Fruit fly (Drosophila melanogaster) whole organism, adult: Measurements from ENCODE around the gene CG14395.

ENCODE experiments used
- CG11617 ChIP-seq: fragments of 200-800 bp; sonication (Bioruptor generic); optimal IDR thresholded peaks from 2 replicates; lab custom pipeline; 2017; ENCODE audit warnings: mild to moderate bottlenecking, missing biosample characterization, missing genetic modification reagents, missing genetic modification characterization
- CG12768 ChIP-seq: fragments of 200-800 bp; sonication (Bioruptor generic); optimal IDR thresholded peaks from 2 replicates; lab custom pipeline; 2017; ENCODE audit warnings: missing biosample characterization, missing genetic modification characterization, mild to moderate bottlenecking, moderate library complexity, missing genetic modification reagents
- CG14711 ChIP-seq: fragments of 200-800 bp; sonication (Bioruptor generic); optimal IDR thresholded peaks from 2 replicates; lab custom pipeline; 2018; ENCODE audit warnings: missing biosample characterization, mild to moderate bottlenecking, missing genetic modification characterization, moderate library complexity
- CG1620 ChIP-seq: fragments of 200-800 bp; sonication (Bioruptor generic); optimal IDR thresholded peaks from 2 replicates; lab custom pipeline; 2016; ENCODE audit warnings: missing biosample characterization, missing genetic modification characterization
- CG33017 ChIP-seq: fragments of 200-800 bp; sonication (Bioruptor generic); optimal IDR thresholded peaks from 2 replicates; lab custom pipeline; 2018; ENCODE audit warnings: missing biosample characterization, mild to moderate bottlenecking, missing genetic modification characterization, moderate library complexity
- CG5204 ChIP-seq: fragments of 200-800 bp; sonication (Bioruptor generic); optimal IDR thresholded peaks from 2 replicates; lab custom pipeline; 2016; ENCODE audit warnings: missing biosample characterization, missing genetic modification characterization
- CG7045 ChIP-seq: fragments of 200-800 bp; sonication (Bioruptor generic); optimal IDR thresholded peaks from 2 replicates; lab custom pipeline; 2017; ENCODE audit warnings: missing biosample characterization, mild to moderate bottlenecking, missing genetic modification characterization
- CG7101 ChIP-seq: fragments of 200-800 bp; sonication (Bioruptor generic); optimal IDR thresholded peaks from 2 replicates; lab custom pipeline; 2018; ENCODE audit warnings: missing biosample characterization, mild to moderate bottlenecking, missing genetic modification characterization, moderate library complexity
- Clk ChIP-seq: fragments of 200-800 bp; sonication (Bioruptor generic); optimal IDR thresholded peaks from 2 replicates; lab custom pipeline; 2017; ENCODE audit warnings: missing biosample characterization, missing genetic modification characterization
- Crg-1 ChIP-seq: fragments of 200-800 bp; sonication (Bioruptor generic); optimal IDR thresholded peaks from 2 replicates; lab custom pipeline; 2016; ENCODE audit warnings: missing biosample characterization, missing genetic modification characterization
- Hr96 ChIP-seq: fragments of 200-800 bp; sonication (Bioruptor generic); optimal IDR thresholded peaks from 2 replicates; lab custom pipeline; 2016; ENCODE audit warnings: missing biosample characterization, missing genetic modification characterization
- Mnt ChIP-seq: fragments of 200-800 bp; sonication (Bioruptor generic); optimal IDR thresholded peaks from 2 replicates; lab custom pipeline; 2016; ENCODE audit warnings: missing biosample characterization, mild to moderate bottlenecking, missing genetic modification characterization
- bab1 ChIP-seq: fragments of 200-800 bp; sonication (Bioruptor generic); optimal IDR thresholded peaks from 3 replicates; lab custom pipeline; 2019; ENCODE audit warnings: missing biosample characterization, mild to moderate bottlenecking, missing genetic modification characterization, moderate library complexity
- cic ChIP-seq: fragments of 200-800 bp; sonication (Bioruptor generic); optimal IDR thresholded peaks from 2 replicates; lab custom pipeline; 2017; ENCODE audit warnings: missing biosample characterization, mild to moderate bottlenecking, missing genetic modification characterization, moderate library complexity
- cnc ChIP-seq, 2 experiments: fragments of >200 bp; optimal IDR thresholded peaks; 2 replicates each; lab custom pipeline; 2017
- kay ChIP-seq: fragments of 200-800 bp; sonication (Bioruptor generic); peaks from one replicate; lab custom pipeline; 2016; ENCODE audit warnings: missing biosample characterization, missing genetic modification characterization, borderline replicate concordance
- ovo ChIP-seq: fragments of 200-800 bp; sonication (Bioruptor generic); optimal IDR thresholded peaks from 2 replicates; lab custom pipeline; 2016; ENCODE audit warnings: missing biosample characterization, missing genetic modification characterization
- pad ChIP-seq: fragments of 200-800 bp; sonication (Bioruptor generic); optimal IDR thresholded peaks from 3 replicates; lab custom pipeline; 2017; ENCODE audit warnings: missing biosample characterization, missing genetic modification characterization, mild to moderate bottlenecking, moderate library complexity, missing genetic modification reagents
- tj ChIP-seq: fragments of 200-800 bp; sonication (Bioruptor generic); optimal IDR thresholded peaks from 3 replicates; lab custom pipeline; 2017; ENCODE audit warnings: missing biosample characterization, mild to moderate bottlenecking, missing genetic modification characterization, moderate library complexity
- toe ChIP-seq: fragments of 200-800 bp; sonication (Bioruptor generic); optimal IDR thresholded peaks from 2 replicates; lab custom pipeline; 2016; ENCODE audit warnings: missing biosample characterization, missing genetic modification characterization

Gene CG14395

DNA sequence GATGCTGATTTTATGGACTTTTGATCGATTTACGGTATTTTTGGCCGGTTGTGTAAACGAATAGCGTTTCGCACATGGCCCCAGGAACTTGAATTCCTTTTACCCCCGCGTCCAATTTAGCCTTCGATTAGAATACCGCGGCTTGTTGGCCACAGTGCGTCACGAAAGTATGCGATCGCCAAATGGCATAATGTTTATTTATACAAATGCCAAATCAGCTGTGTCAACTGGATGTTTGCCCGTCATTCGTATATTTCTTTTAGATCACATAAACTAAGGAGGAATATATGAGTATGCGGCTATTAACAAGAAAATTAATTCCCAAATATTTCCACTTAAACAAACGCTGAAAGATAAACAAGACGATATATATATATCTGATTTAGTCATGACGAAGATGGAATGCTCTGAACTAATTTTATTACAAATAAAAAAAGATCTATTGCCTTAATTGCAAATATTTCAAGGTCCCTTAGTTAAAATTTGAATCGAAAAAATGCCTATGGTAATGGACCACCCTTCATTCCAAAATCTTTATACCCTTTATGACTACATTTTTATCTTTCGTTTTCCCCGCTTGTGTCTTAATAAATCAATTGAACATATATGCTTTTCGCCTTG lies 5.6 kb upstream of the CG14395 start:
- TF ChIP-seq CG7101 (tag; lab: Kevin White, UChicago) (no peak), CG14711 (tag; lab: Kevin White, UChicago) (no peak), Crg-1 (GFP tag; lab: Kevin White, UChicago) (no peak), toe (no peak), CG11617 (GFP tag; lab: Kevin White, UChicago) (no peak), CG1620 (GFP tag; lab: Kevin White, UChicago) (no peak), pad (no peak), Mnt (no peak), CG5204 (no peak), cic (GFP tag; lab: Kevin White, UChicago) (no peak), tj (GFP tag; lab: Kevin White, UChicago) (no peak), kay (GFP tag; lab: Kevin White, UChicago) (no peak), Hr96 (GFP tag; lab: Kevin White, UChicago) (no peak), ovo (no peak), cnc (optimal IDR thresholded peaks at IDR 0.05; lab: Kevin White, UChicago) (no peak), CG12768 (GFP tag; lab: Kevin White, UChicago) (no peak)

DNA sequence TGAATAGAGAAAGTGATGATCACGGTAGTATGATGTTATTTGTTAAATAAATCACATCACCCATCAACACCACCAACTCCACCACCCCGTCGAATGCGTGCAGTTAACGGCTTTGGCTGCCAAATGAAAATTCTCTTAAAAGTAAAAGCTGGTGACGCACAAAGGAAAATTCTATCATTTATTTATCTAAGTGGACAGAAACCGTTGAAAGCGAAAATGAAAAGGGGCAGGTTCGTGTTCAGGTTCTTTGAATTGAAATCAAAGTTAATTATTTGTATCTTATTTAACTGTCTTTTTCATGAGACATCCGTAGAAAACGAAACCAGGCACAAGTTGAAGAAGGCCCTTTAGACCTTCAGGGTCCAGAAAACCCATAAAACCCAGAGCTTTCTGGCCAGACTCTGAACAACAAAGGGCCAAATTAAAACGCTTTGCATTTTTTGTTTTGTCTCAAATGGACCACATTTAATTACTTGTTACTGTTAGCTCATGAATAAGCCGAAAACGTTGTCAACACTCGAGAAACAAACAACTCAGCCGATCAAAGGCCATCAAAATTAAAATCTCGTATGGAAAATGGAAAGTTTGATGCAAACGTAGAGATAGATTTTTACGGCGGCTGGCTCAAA lies 3.7 kb downstream of the CG14395 start:
- TF ChIP-seq tj (GFP tag; lab: Kevin White, UChicago) (no peak), CG33017 (tag; lab: Kevin White, UChicago) (no peak)

DNA sequence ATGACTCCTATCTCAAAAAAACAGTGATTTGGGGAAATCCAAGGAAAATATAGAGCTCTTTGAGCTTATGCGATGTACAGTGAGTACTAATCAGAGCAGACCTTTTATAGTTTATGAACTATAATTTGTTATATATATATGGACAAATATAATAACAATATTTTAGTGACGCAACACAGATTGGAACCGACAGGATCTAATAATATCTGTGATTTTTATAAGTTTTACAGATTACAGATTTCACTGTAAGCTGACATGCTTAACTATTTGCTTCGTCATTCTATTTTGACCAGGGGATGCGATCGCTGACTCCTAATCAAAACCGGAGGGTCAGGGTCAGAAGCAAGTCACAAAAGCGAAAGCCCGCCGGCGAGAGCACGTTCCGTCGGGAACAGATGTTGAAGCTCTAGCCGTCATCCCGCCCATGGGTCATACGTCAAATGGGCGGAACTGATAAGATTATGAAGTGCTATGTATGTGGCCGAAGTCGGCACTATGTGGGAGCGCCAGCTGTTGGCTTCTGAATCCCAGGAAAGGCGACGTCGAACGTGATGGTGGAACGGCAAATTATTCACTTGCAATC lies 11.5 kb downstream of the CG14395 start, which contains the start of gene Gnmt:
Gene Gnmt, plus strand, starts transcription at position 568 of the 583 bp plus-strand sequence.
- TF ChIP-seq CG12768 (GFP tag; lab: Kevin White, UChicago) = peak; percentile 5
- TF ChIP-seq kay (GFP tag; lab: Kevin White, UChicago) = no peak
- no peak for TF ChIP-seq CG7045
- no peak for TF ChIP-seq Hr96 (GFP tag; lab: Kevin White, UChicago)
- TF ChIP-seq CG14711 (tag; lab: Kevin White, UChicago) = peak; percentile 49
- TF ChIP-seq CG1620 (GFP tag; lab: Kevin White, UChicago) = no peak
- TF ChIP-seq CG11617 (GFP tag; lab: Kevin White, UChicago) = no peak
- no peak for TF ChIP-seq toe
- peak in 1 of 2 experiments; percentile 75 for TF ChIP-seq cnc (optimal IDR thresholded peaks at IDR 0.05; lab: Kevin White, UChicago)
- peak; percentile 80 for TF ChIP-seq CG33017 (tag; lab: Kevin White, UChicago)
- TF ChIP-seq CG7101 (tag; lab: Kevin White, UChicago) = peak; percentile 61
- peak; percentile 17 for TF ChIP-seq Mnt
- TF ChIP-seq tj (GFP tag; lab: Kevin White, UChicago) = no peak
- TF ChIP-seq CG5204 = no peak
- TF ChIP-seq pad = no peak
- TF ChIP-seq bab1 (GFP tag; lab: Kevin White, UChicago) = no peak
- TF ChIP-seq Crg-1 (GFP tag; lab: Kevin White, UChicago) = no peak
- TF ChIP-seq cic (GFP tag; lab: Kevin White, UChicago) = peak; percentile 56
- TF ChIP-seq ovo = no peak
- TF ChIP-seq Clk (GFP tag; lab: Kevin White, UChicago) = no peak

dm6 chr3R:12676160-12676559 lies 13.5 kb downstream of the CG14395 start, which contains the start of gene CG43630:
TSS of gene CG43630 (minus strand) at chr3R:12676260.
- TF ChIP-seq CG33017 (tag; lab: Kevin White, UChicago) = peak; percentile 46
- TF ChIP-seq CG5204 = no peak
- TF ChIP-seq CG1620 (GFP tag; lab: Kevin White, UChicago) = no peak
- peak; percentile 6 for TF ChIP-seq CG14711 (tag; lab: Kevin White, UChicago)
- TF ChIP-seq cic (GFP tag; lab: Kevin White, UChicago) = no peak
- TF ChIP-seq CG12768 (GFP tag; lab: Kevin White, UChicago) = peak; percentile 64

DNA sequence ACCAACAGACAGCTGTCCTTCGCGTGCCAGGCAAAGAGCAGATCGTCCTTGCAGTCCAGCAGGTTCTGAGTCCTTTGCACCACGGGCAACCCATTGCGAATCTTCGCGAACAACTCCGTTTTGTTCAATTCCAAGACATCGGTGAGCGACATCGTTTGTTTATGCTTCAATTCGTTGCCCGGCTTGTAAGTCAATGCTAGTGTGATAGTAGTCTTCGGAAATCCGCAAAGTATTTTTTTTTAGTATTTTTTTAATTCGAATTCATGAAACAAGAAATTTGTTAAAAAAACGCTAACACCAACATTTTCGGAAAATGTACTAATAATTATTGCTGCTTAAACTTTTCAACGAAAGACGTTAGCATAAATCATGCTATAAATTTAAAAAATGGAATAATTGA lies 16.2 kb downstream of the CG14395 start, which contains the start of gene mbo:
Gene mbo, minus strand, starts transcription at position 203 of the 400 bp plus-strand sequence.
- TF ChIP-seq CG7101 (tag; lab: Kevin White, UChicago) (no peak), tj (GFP tag; lab: Kevin White, UChicago) (no peak), CG33017 (tag; lab: Kevin White, UChicago) (no peak), Crg-1 (GFP tag; lab: Kevin White, UChicago) (no peak), cnc (optimal IDR thresholded peaks at IDR 0.05; lab: Kevin White, UChicago) (no peak), CG14711 (tag; lab: Kevin White, UChicago) (no peak), Hr96 (GFP tag; lab: Kevin White, UChicago) (no peak), Clk (GFP tag; lab: Kevin White, UChicago) (no peak), pad (no peak), Mnt (no peak), cic (GFP tag; lab: Kevin White, UChicago) (no peak), CG11617 (GFP tag; lab: Kevin White, UChicago) (no peak), toe (no peak)

DNA sequence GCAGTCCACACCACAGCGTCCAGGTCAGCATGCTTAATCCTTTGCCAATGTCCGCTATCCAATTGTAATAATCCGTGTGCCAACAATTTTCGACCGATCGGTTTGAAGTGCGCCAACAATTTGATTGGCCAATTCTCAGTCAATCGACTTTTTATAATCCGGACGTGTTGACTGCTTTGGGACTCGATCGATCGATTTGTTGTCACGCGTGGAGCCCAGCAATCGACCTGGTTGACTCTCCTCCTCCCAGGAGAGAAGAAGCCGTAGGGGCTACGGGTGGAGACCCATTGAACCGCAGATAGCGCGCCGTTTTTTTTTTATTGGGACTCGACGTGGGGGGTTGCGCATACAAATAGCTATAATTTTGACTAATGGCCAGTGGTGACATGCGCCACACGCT lies 18.6 kb downstream of the CG14395 start, which contains the start of gene Cyp313a4:
Gene Cyp313a4, minus strand, starts transcription at position 101 of the 400 bp plus-strand sequence.
- TF ChIP-seq CG7101 (tag; lab: Kevin White, UChicago) (no peak), CG12768 (GFP tag; lab: Kevin White, UChicago) (no peak), CG5204 (no peak), CG11617 (GFP tag; lab: Kevin White, UChicago) (no peak), bab1 (GFP tag; lab: Kevin White, UChicago) (no peak), pad (no peak), Mnt (no peak), CG14711 (tag; lab: Kevin White, UChicago) (no peak), tj (GFP tag; lab: Kevin White, UChicago) (no peak), CG7045 (no peak), Clk (GFP tag; lab: Kevin White, UChicago) (no peak), kay (GFP tag; lab: Kevin White, UChicago) (no peak), cnc (optimal IDR thresholded peaks at IDR 0.05; lab: Kevin White, UChicago) (no peak), CG1620 (GFP tag; lab: Kevin White, UChicago) (no peak), Crg-1 (GFP tag; lab: Kevin White, UChicago) (no peak), toe (no peak), ovo (no peak)
